Comparison of ENCODE assay signal across 3 worm cellular contexts in genomic region chrIII:1201958-1202596, ce11.
TF ChIP-seq lines count a peak whose summit lies in the region.

Gene mrpl-45 (minus strand): TSS chrIII:1202008.
Gene Y119D3B.12 (plus strand): TSS chrIII:1202546.

TF ChIP-seq in whole organism, L1 larva, 84 proteins besides CTCF, POLR2A, EP300 and RAD21 (continued from another document and continues in another):
- TF ChIP-seq ets-5 (GFP tag; IDR thresholded peaks at IDR 0.05; lab: Robert Waterston, UW): no peak
- TF ChIP-seq lin-15B (tag; optimal IDR thresholded peaks at IDR 0.05; lab: Kevin White, UChicago): peak; percentile 92
- no peak for TF ChIP-seq fkh-4 (tag; optimal IDR thresholded peaks at IDR 0.05; lab: Kevin White, UChicago; ENCODE audit: borderline replicate concordance)
- TF ChIP-seq unc-62 (GFP tag; optimal IDR thresholded peaks at IDR 0.05; lab: Kevin White, UChicago): no peak
- TF ChIP-seq snpc-4 (tag; optimal IDR thresholded peaks at IDR 0.05; lab: Kevin White, UChicago): peak; percentile 50
- peak; percentile 11 for TF ChIP-seq nhr-237 (tag; optimal IDR thresholded peaks at IDR 0.05; lab: Kevin White, UChicago)
- TF ChIP-seq unc-98 (GFP tag; IDR thresholded peaks at IDR 0.05; lab: Robert Waterston, UW): peak; percentile 40; the same call in 1 of the 2 replicates
- TF ChIP-seq ceh-8 (GFP tag; optimal IDR thresholded peaks at IDR 0.05; lab: Kevin White, UChicago): peak; percentile 41
- TF ChIP-seq lin-35 (GFP tag; optimal IDR thresholded peaks at IDR 0.05; lab: Kevin White, UChicago): peak; percentile 81 to 89
- TF ChIP-seq nhr-28 (tag; optimal IDR thresholded peaks at IDR 0.05; lab: Kevin White, UChicago): no peak
- peak; percentile 72 for TF ChIP-seq C16A3.4 (tag; optimal IDR thresholded peaks at IDR 0.05; lab: Kevin White, UChicago)
- TF ChIP-seq grh-1 (GFP tag; IDR thresholded peaks at IDR 0.05; lab: Robert Waterston, UW): peak; percentile 67
- no peak for TF ChIP-seq C34B4.2 (tag; optimal IDR thresholded peaks at IDR 0.05; lab: Kevin White, UChicago)
- no peak for TF ChIP-seq dsc-1 (tag; optimal IDR thresholded peaks at IDR 0.05; lab: Kevin White, UChicago)
- peak; percentile 50 for TF ChIP-seq sup-37 (GFP tag; optimal IDR thresholded peaks at IDR 0.05; lab: Kevin White, UChicago)
- peak; percentile 11 for TF ChIP-seq elt-2 (tag; optimal IDR thresholded peaks at IDR 0.05; lab: Kevin White, UChicago)
- TF ChIP-seq ces-1 (GFP tag; optimal IDR thresholded peaks at IDR 0.05; lab: Kevin White, UChicago): no peak
- TF ChIP-seq tlp-1 (tag; optimal IDR thresholded peaks at IDR 0.05; lab: Kevin White, UChicago): no peak
- TF ChIP-seq nhr-84 (tag; optimal IDR thresholded peaks at IDR 0.05; lab: Kevin White, UChicago): no peak
- peak; percentile 35 for TF ChIP-seq C04F5.9 (tag; optimal IDR thresholded peaks at IDR 0.05; lab: Kevin White, UChicago)
- TF ChIP-seq lin-39 (tag; optimal IDR thresholded peaks at IDR 0.05; lab: Kevin White, UChicago): peak; percentile 75
- TF ChIP-seq pax-3 (tag; optimal IDR thresholded peaks at IDR 0.05; lab: Kevin White, UChicago): no peak
- no peak for TF ChIP-seq ceh-63 (GFP tag; optimal IDR thresholded peaks at IDR 0.05; lab: Kevin White, UChicago)
- TF ChIP-seq egl-13 (tag; optimal IDR thresholded peaks at IDR 0.05; lab: Kevin White, UChicago): no peak
- TF ChIP-seq blmp-1 (tag; optimal IDR thresholded peaks at IDR 0.05; lab: Kevin White, UChicago): peak; percentile 38
- TF ChIP-seq fos-1 (tag; optimal IDR thresholded peaks at IDR 0.05; lab: Kevin White, UChicago): peak; percentile 48
- TF ChIP-seq alr-1 (tag; optimal IDR thresholded peaks at IDR 0.05; lab: Kevin White, UChicago; ENCODE audit: borderline replicate concordance): no peak
- TF ChIP-seq nhr-90 (tag; optimal IDR thresholded peaks at IDR 0.05; lab: Kevin White, UChicago; ENCODE audit: poor library complexity): no peak
- peak; percentile 17 for TF ChIP-seq zip-4 (GFP tag; optimal IDR thresholded peaks at IDR 0.05; lab: Kevin White, UChicago)
- peak; percentile 81 for TF ChIP-seq nhr-85 (tag; lab: Kevin White, UChicago)
- peak; percentile 69 for TF ChIP-seq fkh-10 (GFP tag; optimal IDR thresholded peaks at IDR 0.05; lab: Kevin White, UChicago)
- TF ChIP-seq tbx-2 (tag; optimal IDR thresholded peaks at IDR 0.05; lab: Kevin White, UChicago): peak; percentile 82
- no peak for TF ChIP-seq hlh-17 (GFP tag; optimal IDR thresholded peaks at IDR 0.05; lab: Kevin White, UChicago; ENCODE audit: borderline replicate concordance)
- peak; percentile 71 for TF ChIP-seq lin-13 (GFP tag; optimal IDR thresholded peaks at IDR 0.05; lab: Kevin White, UChicago)
- TF ChIP-seq skn-1 (tag; optimal IDR thresholded peaks at IDR 0.05; lab: Kevin White, UChicago): peak; percentile 97
- TF ChIP-seq unc-86 (tag; optimal IDR thresholded peaks at IDR 0.05; lab: Kevin White, UChicago): peak; percentile 78
- TF ChIP-seq F16B12.6 (tag; optimal IDR thresholded peaks at IDR 0.05; lab: Kevin White, UChicago): peak; percentile 97
- no peak for TF ChIP-seq ceh-90 (tag; optimal IDR thresholded peaks at IDR 0.05; lab: Kevin White, UChicago)
- TF ChIP-seq rnt-1 (tag; optimal IDR thresholded peaks at IDR 0.05; lab: Kevin White, UChicago): no peak
- TF ChIP-seq mdl-1 (tag; optimal IDR thresholded peaks at IDR 0.05; lab: Kevin White, UChicago): peak in 1 of 2 experiments; percentile 68
- no peak for TF ChIP-seq lir-3 (tag; optimal IDR thresholded peaks at IDR 0.05; lab: Kevin White, UChicago; ENCODE audit: poor library complexity)
- TF ChIP-seq dpl-1 (GFP tag; optimal IDR thresholded peaks at IDR 0.05; lab: Kevin White, UChicago): peak; percentile 78 to 85 (median 85)
- TF ChIP-seq pag-3 (tag; optimal IDR thresholded peaks at IDR 0.05; lab: Kevin White, UChicago; ENCODE audit: borderline replicate concordance, insufficient read depth): no peak

TF ChIP-seq in whole organism, L3 larva, 47 proteins besides CTCF, POLR2A, EP300 and RAD21 (continued from another document):
- TF ChIP-seq nfya-1 (tag; optimal IDR thresholded peaks at IDR 0.05; lab: Kevin White, UChicago; ENCODE audit: insufficient read depth) (peak; percentile 85), fkh-10 (GFP tag; optimal IDR thresholded peaks at IDR 0.05; lab: Kevin White, UChicago) (peak; percentile 64), ceh-16 (tag; optimal IDR thresholded peaks at IDR 0.05; lab: Kevin White, UChicago) (no peak), nhr-12 (tag; optimal IDR thresholded peaks at IDR 0.05; lab: Kevin White, UChicago) (no peak), skn-1 (tag; optimal IDR thresholded peaks at IDR 0.05; lab: Kevin White, UChicago) (peak; percentile 90), ama-1 (optimal IDR thresholded peaks at IDR 0.05; lab: Kevin White, UChicago) (peak; percentile 54), lin-15B (tag; optimal IDR thresholded peaks at IDR 0.05; lab: Kevin White, UChicago) (peak; percentile 95), tbx-2 (tag; optimal IDR thresholded peaks at IDR 0.05; lab: Kevin White, UChicago) (peak; percentile 39), nhr-43 (tag; optimal IDR thresholded peaks at IDR 0.05; lab: Kevin White, UChicago; ENCODE audit: poor library complexity, severe bottlenecking) (peak; percentile 42), mdl-1 (tag; optimal IDR thresholded peaks at IDR 0.05; lab: Kevin White, UChicago) (no peak), egl-5 (tag; optimal IDR thresholded peaks at IDR 0.05; lab: Kevin White, UChicago) (peak; percentile 97), lsy-12 (tag; optimal IDR thresholded peaks at IDR 0.05; lab: Kevin White, UChicago) (no peak), ztf-4 (tag; optimal IDR thresholded peaks at IDR 0.05; lab: Kevin White, UChicago) (no peak), fos-1 (tag; optimal IDR thresholded peaks at IDR 0.05; lab: Kevin White, UChicago) (no peak), lin-39 (tag; optimal IDR thresholded peaks at IDR 0.05; lab: Kevin White, UChicago) (peak; percentile 73), nhr-25 (tag; optimal IDR thresholded peaks at IDR 0.05; lab: Kevin White, UChicago) (peak; percentile 53), ZK546.5 (tag; optimal IDR thresholded peaks at IDR 0.05; lab: Kevin White, UChicago) (no peak), mml-1 (tag; optimal IDR thresholded peaks at IDR 0.05; lab: Kevin White, UChicago) (no peak), nhr-77 (tag; optimal IDR thresholded peaks at IDR 0.05; lab: Kevin White, UChicago) (peak; percentile 23)
TF ChIP-seq in whole organism, L3 larva: peak in this region for 22.

TF ChIP-seq in whole organism, young adult, 124 proteins besides CTCF, POLR2A, EP300 and RAD21 (continued from another document):
- TF ChIP-seq aptf-2 (GFP tag; conservative IDR thresholded peaks at IDR 0.05; lab: Robert Waterston, UW) (no peak), ceh-27 (GFP tag; optimal IDR thresholded peaks at IDR 0.05; lab: Kevin White, UChicago) (peak; percentile 50), F39B2.1 (GFP tag; IDR thresholded peaks at IDR 0.05; lab: Robert Waterston, UW) (no peak), efl-1 (GFP tag; optimal IDR thresholded peaks at IDR 0.05; lab: Kevin White, UChicago) (peak; percentile 53), attf-5 (GFP tag; optimal IDR thresholded peaks at IDR 0.05; lab: Kevin White, UChicago) (peak; percentile 86), pbrm-1 (GFP tag; IDR thresholded peaks at IDR 0.05; lab: Robert Waterston, UW) (peak; percentile 23; the same call in 1 of the 2 replicates), D2030.7 (GFP tag; IDR thresholded peaks at IDR 0.05; lab: Robert Waterston, UW) (peak; percentile 73), dox-1 (GFP tag; IDR thresholded peaks at IDR 0.05; lab: Robert Waterston, UW) (peak; percentile 77), tbp1 (GFP tag; optimal IDR thresholded peaks at IDR 0.05; lab: Kevin White, UChicago) (peak; percentile 39), mcd-1 (GFP tag; IDR thresholded peaks at IDR 0.05; lab: Robert Waterston, UW) (peak; percentile 99), lin-54 (GFP tag; optimal IDR thresholded peaks at IDR 0.05; lab: Kevin White, UChicago) (peak; percentile 77), cebp-2 (GFP tag; IDR thresholded peaks at IDR 0.05; lab: Robert Waterston, UW) (no peak), F37B4.10 (GFP tag; IDR thresholded peaks at IDR 0.05; lab: Robert Waterston, UW) (no peak), zfh-2 (GFP tag; conservative IDR thresholded peaks at IDR 0.05; lab: Robert Waterston, UW) (no peak), nhr-80 (tag; optimal IDR thresholded peaks at IDR 0.05; lab: Kevin White, UChicago) (peak; percentile 11), dpl-1 (GFP tag; optimal IDR thresholded peaks at IDR 0.05; lab: Kevin White, UChicago) (peak; percentile 5), tlf-1 (GFP tag; optimal IDR thresholded peaks at IDR 0.05; lab: Kevin White, UChicago) (peak; percentile 17), hlh-12 (tag; optimal IDR thresholded peaks at IDR 0.05; lab: Kevin White, UChicago) (no peak), lin-40 (tag; optimal IDR thresholded peaks at IDR 0.05; lab: Kevin White, UChicago) (peak; percentile 66), rcor-1 (GFP tag; IDR thresholded peaks at IDR 0.05; lab: Robert Waterston, UW) (peak; percentile 42), athp-1 (tag; optimal IDR thresholded peaks at IDR 0.05; lab: Kevin White, UChicago) (peak; percentile 66), nhr-90 (tag; optimal IDR thresholded peaks at IDR 0.05; lab: Kevin White, UChicago) (no peak), ztf-26 (tag; optimal IDR thresholded peaks at IDR 0.05; lab: Kevin White, UChicago) (no peak)
